Worm (Caenorhabditis elegans) whole organism, mixed stage, embryonic: ENCODE results near the gene mrpl-53.

Source experiments
- blmp-1 ChIP-seq: fragments of 150-350 bp; optimal IDR thresholded peaks from 2 replicates; lab custom pipeline; 2014; ENCODE audit warnings: missing biosample characterization, missing genetic modification characterization
- elt-1 ChIP-seq: sonication (generic microtip); optimal IDR thresholded peaks from 2 replicates; lab custom pipeline; 2017; ENCODE audit warnings: missing genetic modification characterization, mild to moderate bottlenecking, missing compliant biosample characterization, antibody characterized with exemption, moderate library complexity, borderline replicate concordance; ENCODE audit not compliant: insufficient read depth
- lsy-2 ChIP-seq: fragments of 150-350 bp; optimal IDR thresholded peaks from 2 replicates; lab custom pipeline; 2014; ENCODE audit warnings: missing biosample characterization, missing genetic modification characterization
- mls-2 ChIP-seq: sonication (generic microtip); optimal IDR thresholded peaks from 2 replicates; lab custom pipeline; 2016; ENCODE audit warnings: mild to moderate bottlenecking, missing genetic modification characterization, moderate library complexity, missing compliant biosample characterization
- nhr-28 ChIP-seq: fragments of 150-350 bp; optimal IDR thresholded peaks from 2 replicates; lab custom pipeline; 2014; ENCODE audit warnings: missing biosample characterization, missing genetic modification characterization
- snpc-4 ChIP-seq: fragments of 150-350 bp; optimal IDR thresholded peaks from 2 replicates; lab custom pipeline; 2014; ENCODE audit warnings: missing biosample characterization, missing genetic modification characterization
- ztf-11 ChIP-seq: fragments of 150-350 bp; optimal IDR thresholded peaks from 2 replicates; lab custom pipeline; 2014; ENCODE audit warnings: missing biosample characterization, missing genetic modification characterization

ce11 chrII:9603419-9603818 is 6.0 kb downstream of the mrpl-53 start:
- TF ChIP-seq ztf-11 (tag; lab: Kevin White, UChicago), result no peak
- TF ChIP-seq blmp-1 (tag; lab: Kevin White, UChicago), result no peak
- no peak for TF ChIP-seq mls-2 (tag; lab: Kevin White, UChicago)
- TF ChIP-seq nhr-28 (tag; lab: Kevin White, UChicago), result peak; percentile 28
- TF ChIP-seq lsy-2 (tag; lab: Kevin White, UChicago), result peak; percentile 34
- TF ChIP-seq snpc-4 (tag; lab: Kevin White, UChicago), result no peak
- no peak for TF ChIP-seq elt-1
